Worm (Caenorhabditis elegans) whole organism, L4 larva: ENCODE data around the gene cdh-7.

Source experiments
- D1046.2 ChIP-seq: fragments of 200-800 bp; sonication (Bioruptor generic); IDR thresholded peaks from 2 replicates; pipeline ENCODE4 v1.3.6; 2022; ENCODE audit warnings: missing genetic modification characterization, missing compliant biosample characterization
- F49E8.2 ChIP-seq: sonication (generic microtip); optimal IDR thresholded peaks from 2 replicates; lab custom pipeline; 2016; ENCODE audit warnings: missing compliant biosample characterization, mild to moderate bottlenecking, missing genetic modification characterization, borderline replicate concordance
- R02D3.7 ChIP-seq: fragments of 150-350 bp; sonication (generic microtip); optimal IDR thresholded peaks from 3 replicates; lab custom pipeline; 2014; ENCODE audit warnings: missing biosample characterization, missing genetic modification characterization
- Y48G9A.11 ChIP-seq: fragments of 200-800 bp; sonication (Bioruptor generic); IDR thresholded peaks from 2 replicates; pipeline ENCODE4 v1.3.6; 2022; ENCODE audit warnings: missing genetic modification reagents, missing genetic modification characterization, missing compliant biosample characterization
- Y5F2A.4 ChIP-seq: fragments of 200-800 bp; sonication (Bioruptor generic); optimal IDR thresholded peaks from 2 replicates; lab custom pipeline; 2018; ENCODE audit warnings: mild to moderate bottlenecking, missing genetic modification characterization, missing compliant biosample characterization
- ZK337.2 ChIP-seq: fragments of 200-800 bp; sonication (Bioruptor generic); IDR thresholded peaks from 2 replicates; pipeline ENCODE4 v1.3.6; 2022; ENCODE audit warnings: missing genetic modification reagents, missing genetic modification characterization, missing compliant biosample characterization
- ZK546.5 ChIP-seq, 2 experiments: sonication (generic microtip); optimal IDR thresholded peaks; 2 replicates each; lab custom pipeline; 2017; ENCODE audit warnings: missing biosample characterization in 2 of 2, missing genetic modification characterization in 2 of 2
- aha-1 ChIP-seq: fragments of 150-350 bp; peaks from one replicate; lab custom pipeline; 2014; ENCODE audit warnings: missing biosample characterization, missing genetic modification characterization
- ceh-20 ChIP-seq: fragments of 200-800 bp; sonication (Bioruptor generic); IDR thresholded peaks from 2 replicates; pipeline ENCODE4 v1.3.6; 2022; ENCODE audit warnings: missing genetic modification reagents, missing genetic modification characterization, missing compliant biosample characterization
- ceh-32 ChIP-seq: sonication (generic microtip); optimal IDR thresholded peaks from 2 replicates; lab custom pipeline; 2016; ENCODE audit warnings: mild to moderate bottlenecking, missing genetic modification characterization, missing compliant biosample characterization; ENCODE audit not compliant: poor library complexity
- ceh-62 ChIP-seq: sonication (generic microtip); optimal IDR thresholded peaks from 2 replicates; lab custom pipeline; 2017; ENCODE audit warnings: missing biosample characterization, missing genetic modification characterization
- ceh-82 ChIP-seq: sonication (generic microtip); optimal IDR thresholded peaks from 2 replicates; lab custom pipeline; 2017; ENCODE audit warnings: missing biosample characterization, missing genetic modification characterization
- ces-1 ChIP-seq: fragments of 150-350 bp; sonication (generic microtip); optimal IDR thresholded peaks from 4 replicates; lab custom pipeline; 2014; ENCODE audit warnings: missing biosample characterization, missing genetic modification reagents, missing genetic modification characterization
- cey-2 ChIP-seq: sonication (generic microtip); optimal IDR thresholded peaks from 3 replicates; lab custom pipeline; 2017; ENCODE audit warnings: missing genetic modification characterization, mild to moderate bottlenecking, missing compliant biosample characterization, antibody characterized with exemption, borderline replicate concordance; ENCODE audit not compliant: insufficient read depth
- ctbp-1 ChIP-seq: fragments of 200-800 bp; sonication (Bioruptor generic); IDR thresholded peaks from 2 replicates; pipeline ENCODE4 v1.3.6; 2022; ENCODE audit warnings: missing genetic modification reagents, missing genetic modification characterization, missing compliant biosample characterization
- daf-12 ChIP-seq: fragments of 150-350 bp; optimal IDR thresholded peaks from 2 replicates; lab custom pipeline; 2014; ENCODE audit warnings: missing biosample characterization, missing genetic modification reagents, missing genetic modification characterization
- daf-16 ChIP-seq, 3 experiments: sonication (generic microtip); optimal IDR thresholded peaks; 2 replicates each; lab custom pipeline; 2016 to 2017; ENCODE audit warnings: missing genetic modification characterization in 3 of 3, missing genetic modification reagents in 3 of 3, mild to moderate bottlenecking in 2 of 3, missing compliant biosample characterization in 2 of 3, missing biosample characterization in 1 of 3, moderate library complexity in 1 of 3
- dmd-8 ChIP-seq: fragments of 200-800 bp; sonication (Bioruptor generic); IDR thresholded peaks from 2 replicates; pipeline ENCODE4 v1.3.6; 2022; ENCODE audit warnings: missing genetic modification characterization, missing compliant biosample characterization
- dve-1 ChIP-seq: sonication (generic microtip); optimal IDR thresholded peaks from 2 replicates; lab custom pipeline; 2017; ENCODE audit warnings: antibody characterized with exemption, mild to moderate bottlenecking, missing genetic modification characterization, missing compliant biosample characterization; ENCODE audit not compliant: insufficient read depth
- egl-27 ChIP-seq: sonication (generic microtip); optimal IDR thresholded peaks from 3 replicates; lab custom pipeline; 2017; ENCODE audit warnings: missing biosample characterization, missing genetic modification reagents, missing genetic modification characterization
- fkh-10 ChIP-seq: fragments of 150-350 bp; optimal IDR thresholded peaks from 2 replicates; lab custom pipeline; 2014; ENCODE audit warnings: missing biosample characterization, missing genetic modification reagents, missing genetic modification characterization
- fos-1 ChIP-seq: fragments of 150-350 bp; optimal IDR thresholded peaks from 2 replicates; lab custom pipeline; 2014; ENCODE audit warnings: missing biosample characterization, missing genetic modification characterization
- hlh-11 ChIP-seq: fragments of 200-800 bp; sonication (Bioruptor generic); optimal IDR thresholded peaks from 2 replicates; lab custom pipeline; 2018; ENCODE audit warnings: mild to moderate bottlenecking, missing genetic modification characterization, missing compliant biosample characterization
- hlh-30 ChIP-seq: sonication (generic microtip); optimal IDR thresholded peaks from 2 replicates; lab custom pipeline; 2017; ENCODE audit warnings: antibody characterized with exemption, mild to moderate bottlenecking, missing genetic modification characterization, missing compliant biosample characterization; ENCODE audit not compliant: insufficient read depth
- hmg-1.1 ChIP-seq: fragments of 200-800 bp; sonication (Bioruptor generic); IDR thresholded peaks from 2 replicates; pipeline ENCODE4 v1.3.6; 2022; ENCODE audit warnings: missing genetic modification reagents, missing genetic modification characterization, missing compliant biosample characterization
- lin-13 ChIP-seq: fragments of 150-350 bp; optimal IDR thresholded peaks from 2 replicates; lab custom pipeline; 2014; ENCODE audit warnings: missing biosample characterization, missing genetic modification reagents, missing genetic modification characterization
- lsy-2 ChIP-seq, 2 experiments: fragments of 150-350 bp in 1 of 2; sonication (generic microtip) in 1 of 2; optimal IDR thresholded peaks; 2 replicates each; lab custom pipeline; 2014 to 2017; ENCODE audit warnings: missing biosample characterization in 2 of 2, missing genetic modification characterization in 2 of 2
- mep-1 ChIP-seq: fragments of 150-350 bp; sonication (generic microtip); optimal IDR thresholded peaks from 3 replicates; lab custom pipeline; 2014; ENCODE audit warnings: missing biosample characterization, missing genetic modification characterization
- mes-2 ChIP-seq: sonication (generic microtip); optimal IDR thresholded peaks from 2 replicates; lab custom pipeline; 2016; ENCODE audit warnings: missing genotype, mild to moderate bottlenecking, missing genetic modification characterization, missing compliant biosample characterization; ENCODE audit not compliant: poor library complexity, severe bottlenecking
- nhr-10 ChIP-seq: fragments of 150-350 bp; optimal IDR thresholded peaks from 2 replicates; lab custom pipeline; 2014; ENCODE audit warnings: missing biosample characterization, missing genetic modification characterization
- nhr-102 ChIP-seq: sonication (generic microtip); optimal IDR thresholded peaks from 2 replicates; lab custom pipeline; 2016; ENCODE audit warnings: mild to moderate bottlenecking, missing genetic modification characterization, moderate library complexity, missing compliant biosample characterization
- nhr-11 ChIP-seq: fragments of 150-350 bp; optimal IDR thresholded peaks from 2 replicates; lab custom pipeline; 2014; ENCODE audit warnings: missing biosample characterization, missing genetic modification characterization
- nhr-25 ChIP-seq: sonication (generic microtip); optimal IDR thresholded peaks from 2 replicates; lab custom pipeline; 2017; ENCODE audit warnings: missing genetic modification characterization, mild to moderate bottlenecking, missing compliant biosample characterization, antibody characterized with exemption, moderate library complexity, borderline replicate concordance; ENCODE audit not compliant: insufficient read depth
- nhr-77 ChIP-seq: fragments of 150-350 bp; optimal IDR thresholded peaks from 2 replicates; lab custom pipeline; 2014; ENCODE audit warnings: missing biosample characterization, missing genetic modification characterization
- pha-4 ChIP-seq, 2 experiments: fragments of 150-350 bp in 1 of 2; fragments of 200-800 bp in 1 of 2; sonication (Bioruptor generic) in 1 of 2; IDR thresholded peaks in 1 of 2; optimal IDR thresholded peaks in 1 of 2; 2 replicates each; pipeline versions ENCODE4 v1.3.6 to Lab custom; 2014 to 2022; ENCODE audit warnings: missing genetic modification characterization in 2 of 2, missing genetic modification reagents in 2 of 2, missing biosample characterization in 1 of 2, missing compliant biosample characterization in 1 of 2
- php-3 ChIP-seq: fragments of 200-800 bp; sonication (Bioruptor generic); IDR thresholded peaks from 2 replicates; pipeline ENCODE4 v1.3.6; 2022; ENCODE audit warnings: missing genetic modification reagents, missing genetic modification characterization, missing compliant biosample characterization
- rbr-2 ChIP-seq: sonication (generic microtip); optimal IDR thresholded peaks from 2 replicates; lab custom pipeline; 2016; ENCODE audit warnings: missing genotype, missing genetic modification characterization, missing compliant biosample characterization
- saeg-2 ChIP-seq: fragments of 200-800 bp; sonication (Bioruptor generic); IDR thresholded peaks from 2 replicates; pipeline ENCODE4 v1.3.6; 2022; ENCODE audit warnings: missing genetic modification reagents, missing genetic modification characterization, missing compliant biosample characterization
- skn-1 ChIP-seq: fragments of 150-350 bp; optimal IDR thresholded peaks from 2 replicates; lab custom pipeline; 2014; ENCODE audit warnings: missing biosample characterization, missing genetic modification characterization
- snpc-1.2 ChIP-seq: fragments of 200-800 bp; sonication (Bioruptor generic); IDR thresholded peaks from 2 replicates; pipeline ENCODE4 v1.3.6; 2022; ENCODE audit warnings: missing genetic modification reagents, missing genetic modification characterization, missing compliant biosample characterization
- spr-3 ChIP-seq: fragments of 200-800 bp; sonication (Bioruptor generic); optimal IDR thresholded peaks from 2 replicates; lab custom pipeline; 2018; ENCODE audit warnings: mild to moderate bottlenecking, missing genetic modification characterization, missing compliant biosample characterization
- tag-97 ChIP-seq: fragments of 200-800 bp; sonication (Bioruptor generic); IDR thresholded peaks from 2 replicates; pipeline ENCODE4 v1.3.6; 2022; ENCODE audit warnings: missing genetic modification characterization, missing compliant biosample characterization
- unc-130 ChIP-seq: sonication (generic microtip); optimal IDR thresholded peaks from 2 replicates; lab custom pipeline; 2016; ENCODE audit warnings: missing genetic modification reagents, missing genetic modification characterization, missing compliant biosample characterization
- unc-39 ChIP-seq: sonication (generic microtip); optimal IDR thresholded peaks from 2 replicates; lab custom pipeline; 2017; ENCODE audit warnings: missing biosample characterization, missing genetic modification characterization
- unc-62 ChIP-seq, 3 experiments: fragments of 150-350 bp in 1 of 3; sonication (generic microtip); optimal IDR thresholded peaks in 2 of 3; peaks in 1 of 3; 1 replicate in 1 of 3; 2 replicates in 2 of 3; lab custom pipeline; 2014 to 2017; ENCODE audit warnings: missing biosample characterization in 3 of 3, missing genetic modification characterization in 3 of 3, missing genetic modification reagents in 3 of 3, missing genotype in 1 of 3
- zag-1 ChIP-seq: fragments of 150-350 bp; optimal IDR thresholded peaks from 2 replicates; lab custom pipeline; 2014; ENCODE audit warnings: missing biosample characterization, missing genetic modification characterization
- zfp-3 ChIP-seq: fragments of 200-800 bp; sonication (Bioruptor generic); conservative IDR thresholded peaks from 2 replicates; pipeline ENCODE4 v1.3.6; 2022; ENCODE audit warnings: missing genetic modification reagents, missing genetic modification characterization, missing compliant biosample characterization
- zip-11 ChIP-seq: fragments of 200-800 bp; sonication (Bioruptor generic); IDR thresholded peaks from 2 replicates; pipeline ENCODE4 v1.3.6; 2022; ENCODE audit warnings: missing genetic modification characterization, missing compliant biosample characterization

cdh-7 gene

ce11 chrII:14810609-14811008, 32.4 kb upstream of the cdh-7 start:
- TF ChIP-seq daf-16 (GFP tag; optimal IDR thresholded peaks at IDR 0.05; lab: Kevin White, UChicago): no peak
- TF ChIP-seq daf-16 (tag; optimal IDR thresholded peaks at IDR 0.05; lab: Kevin White, UChicago): no peak
- TF ChIP-seq zag-1: no peak
- no peak for TF ChIP-seq nhr-25 (tag; lab: Kevin White, UChicago)
- TF ChIP-seq aha-1 (tag; lab: Kevin White, UChicago): peak; percentile 27
- peak; percentile 36 for TF ChIP-seq mep-1
- TF ChIP-seq ZK337.2: no peak
- TF ChIP-seq fkh-10 (GFP tag; lab: Kevin White, UChicago): peak; percentile 29
- no peak for TF ChIP-seq nhr-10 (tag; lab: Kevin White, UChicago)
- no peak for TF ChIP-seq R02D3.7
- TF ChIP-seq fos-1 (tag; lab: Kevin White, UChicago): no peak
- TF ChIP-seq F49E8.2 (tag; lab: Kevin White, UChicago): no peak
- TF ChIP-seq D1046.2: no peak
- TF ChIP-seq nhr-102 (tag; lab: Kevin White, UChicago): no peak
- peak; percentile 13 for TF ChIP-seq mes-2 (tag; lab: Kevin White, UChicago)
- peak; percentile 33; the same call in 1 of the 2 replicates for TF ChIP-seq hmg-1.1 (GFP tag; lab: Robert Waterston, UW)
- TF ChIP-seq php-3 (GFP tag; lab: Robert Waterston, UW): no peak
- TF ChIP-seq lin-13 (GFP tag; lab: Kevin White, UChicago): no peak
- peak; percentile 3 for TF ChIP-seq nhr-11 (tag; lab: Kevin White, UChicago)
- no peak for TF ChIP-seq tag-97 (GFP tag; lab: Robert Waterston, UW)
- TF ChIP-seq daf-12 (tag; lab: Kevin White, UChicago): no peak
- TF ChIP-seq hlh-30 (tag; lab: Kevin White, UChicago): peak; percentile 6
- TF ChIP-seq unc-62 (GFP tag; optimal IDR thresholded peaks at IDR 0.05 in 1 of 2; lab: Kevin White, UChicago): no peak
- no peak for TF ChIP-seq unc-62 (tag; optimal IDR thresholded peaks at IDR 0.05; lab: Kevin White, UChicago)
- TF ChIP-seq egl-27 (tag; lab: Kevin White, UChicago): no peak
- TF ChIP-seq ZK546.5 (tag; optimal IDR thresholded peaks at IDR 0.05; lab: Kevin White, UChicago): no peak
- TF ChIP-seq cey-2: no peak
- TF ChIP-seq ceh-82 (tag; lab: Kevin White, UChicago): no peak
- TF ChIP-seq Y48G9A.11 (GFP tag; lab: Robert Waterston, UW): no peak
- TF ChIP-seq ceh-32 (tag; lab: Kevin White, UChicago): no peak
- no peak for TF ChIP-seq skn-1
- no peak for TF ChIP-seq ctbp-1 (GFP tag; lab: Robert Waterston, UW)
- peak; percentile 26 for TF ChIP-seq nhr-77 (tag; lab: Kevin White, UChicago)
- TF ChIP-seq pha-4 (GFP tag; IDR thresholded peaks at IDR 0.05; lab: Robert Waterston, UW): no peak
- peak; percentile 52 for TF ChIP-seq pha-4 (tag; optimal IDR thresholded peaks at IDR 0.05; lab: Kevin White, UChicago)
- TF ChIP-seq lsy-2 (tag; optimal IDR thresholded peaks at IDR 0.05; lab: Kevin White, UChicago): peak in 1 of 2 experiments; percentile 38
- TF ChIP-seq ceh-62 (tag; lab: Kevin White, UChicago): no peak
- TF ChIP-seq ces-1 (GFP tag; lab: Kevin White, UChicago): no peak
- no peak for TF ChIP-seq snpc-1.2 (GFP tag; lab: Robert Waterston, UW)
- TF ChIP-seq rbr-2 (tag; lab: Kevin White, UChicago): peak; percentile 28

DNA sequence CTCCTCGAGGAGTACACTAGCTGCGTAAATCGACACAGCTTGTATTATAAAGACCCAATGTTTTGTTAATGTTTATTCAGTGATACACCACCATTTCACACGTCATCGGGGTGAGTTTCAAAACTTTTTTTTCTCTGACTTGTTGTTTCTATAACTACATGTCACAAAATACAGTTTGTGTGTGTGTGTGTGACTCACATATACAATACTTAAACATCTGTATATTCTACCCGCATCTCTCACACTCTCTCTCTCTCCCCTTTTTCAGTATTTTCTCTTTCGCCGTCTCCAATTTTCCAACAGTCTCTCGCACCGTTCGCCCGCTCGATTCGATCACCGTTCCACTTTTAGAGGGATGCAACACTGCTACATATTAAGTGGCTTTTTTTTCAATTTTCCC, 31.6 kb upstream of the cdh-7 start:
- no peak for TF ChIP-seq spr-3 (GFP tag; lab: Kevin White, UChicago)
- no peak for TF ChIP-seq rbr-2 (tag; lab: Kevin White, UChicago)
- peak; percentile 80 for TF ChIP-seq nhr-77 (tag; lab: Kevin White, UChicago)
- TF ChIP-seq zip-11 (GFP tag; lab: Robert Waterston, UW): no peak
- TF ChIP-seq lin-13 (GFP tag; lab: Kevin White, UChicago): peak; percentile 20
- no peak for TF ChIP-seq Y5F2A.4
- TF ChIP-seq ceh-20 (GFP tag; lab: Robert Waterston, UW): no peak
- peak; percentile 10 for TF ChIP-seq nhr-102 (tag; lab: Kevin White, UChicago)
- TF ChIP-seq unc-130 (GFP tag; lab: Kevin White, UChicago): no peak
- no peak for TF ChIP-seq unc-39
- TF ChIP-seq hlh-11: peak; percentile 79
- TF ChIP-seq dmd-8: no peak
- no peak for TF ChIP-seq saeg-2
- no peak for TF ChIP-seq zfp-3 (GFP tag; lab: Robert Waterston, UW)
- peak; percentile 87 for TF ChIP-seq dve-1 (tag; lab: Kevin White, UChicago)
- TF ChIP-seq skn-1: no peak
- TF ChIP-seq snpc-1.2 (GFP tag; lab: Robert Waterston, UW): no peak
- peak; percentile 16 for TF ChIP-seq mes-2 (tag; lab: Kevin White, UChicago)
- TF ChIP-seq pha-4 (GFP tag; IDR thresholded peaks at IDR 0.05; lab: Robert Waterston, UW): peak; percentile 66; the same call in 1 of the 2 replicates
- peak; percentile 24 for TF ChIP-seq pha-4 (tag; optimal IDR thresholded peaks at IDR 0.05; lab: Kevin White, UChicago)
